Worm (Caenorhabditis elegans): ENCODE data around the gene bre-5.

bre-5 gene

ce11 chrIV:12032383-12032782, 18.6 kb downstream of the bre-5 start (continued):
- TF ChIP-seq ceh-32 (tag; optimal IDR thresholded peaks at IDR 0.05; ENCODE audit: poor library complexity) = no peak
- TF ChIP-seq nhr-42 (GFP tag; IDR thresholded peaks at IDR 0.05) = peak; percentile 66; the same call in 1 of the 2 replicates
- TF ChIP-seq zip-11 (GFP tag; IDR thresholded peaks at IDR 0.05) = no peak
- TF ChIP-seq Y105C5A.15 (GFP tag; IDR thresholded peaks at IDR 0.05) = no peak
- TF ChIP-seq pha-4 (GFP tag; IDR thresholded peaks at IDR 0.05) = peak; percentile 57; the same call in 1 of the 2 replicates
- no peak for TF ChIP-seq pha-4 (tag; optimal IDR thresholded peaks at IDR 0.05)
- no peak for TF ChIP-seq daf-12 (tag; optimal IDR thresholded peaks at IDR 0.05)
- peak; percentile 67 for TF ChIP-seq spr-1 (tag; optimal IDR thresholded peaks at IDR 0.05)
- peak; percentile 29 for TF ChIP-seq duxl-1 (tag; optimal IDR thresholded peaks at IDR 0.05; ENCODE audit: poor library complexity)
- TF ChIP-seq fkh-10 (GFP tag; optimal IDR thresholded peaks at IDR 0.05) = no peak
- TF ChIP-seq arid-1 (GFP tag; conservative IDR thresholded peaks at IDR 0.05) = no peak
- peak; percentile 99 for TF ChIP-seq dmd-6 (GFP tag; IDR thresholded peaks at IDR 0.05)
- no peak for TF ChIP-seq dmd-8 (GFP tag; IDR thresholded peaks at IDR 0.05)
- TF ChIP-seq nhr-41 (GFP tag; IDR thresholded peaks at IDR 0.05) = peak; percentile 20; the same call in 1 of the 2 replicates
- TF ChIP-seq F37D6.2 (tag; optimal IDR thresholded peaks at IDR 0.05) = peak; percentile 23
- TF ChIP-seq tag-97 (GFP tag; IDR thresholded peaks at IDR 0.05) = no peak
- TF ChIP-seq mes-2 (tag; optimal IDR thresholded peaks at IDR 0.05; ENCODE audit: poor library complexity, severe bottlenecking) = peak; percentile 74
- peak; percentile 84 to 90 for TF ChIP-seq lsy-2 (tag; optimal IDR thresholded peaks at IDR 0.05)
- TF ChIP-seq mxl-3 (GFP tag; optimal IDR thresholded peaks at IDR 0.05) = peak; percentile 91
- peak; percentile 100 for TF ChIP-seq hlh-11 (tag; optimal IDR thresholded peaks at IDR 0.05)
- TF ChIP-seq lir-3 (tag; optimal IDR thresholded peaks at IDR 0.05) = no peak
- peak; percentile 49 for TF ChIP-seq fos-1 (tag; optimal IDR thresholded peaks at IDR 0.05)
- peak; percentile 56 for TF ChIP-seq skn-1 (tag; optimal IDR thresholded peaks at IDR 0.05)
- TF ChIP-seq snpc-4 (tag; optimal IDR thresholded peaks at IDR 0.05) = no peak
- no peak for TF ChIP-seq ceh-44 (GFP tag; IDR thresholded peaks at IDR 0.05)
- TF ChIP-seq hlh-30 (tag; optimal IDR thresholded peaks at IDR 0.05; ENCODE audit: insufficient read depth) = peak; percentile 98
- peak; percentile 26; the same call in 1 of the 2 replicates for TF ChIP-seq ctbp-1 (GFP tag; IDR thresholded peaks at IDR 0.05)
- peak; percentile 93 for TF ChIP-seq hmg-1.1 (GFP tag; IDR thresholded peaks at IDR 0.05)
- TF ChIP-seq zfp-2 (tag; optimal IDR thresholded peaks at IDR 0.05) = no peak
- TF ChIP-seq Y48G9A.11 (GFP tag; IDR thresholded peaks at IDR 0.05) = no peak
- TF ChIP-seq lin-15B (tag; optimal IDR thresholded peaks at IDR 0.05) = no peak
- peak; percentile 48; the same call in 1 of the 2 replicates for TF ChIP-seq lin-1 (GFP tag; IDR thresholded peaks at IDR 0.05)
- TF ChIP-seq ces-1 (GFP tag; optimal IDR thresholded peaks at IDR 0.05) = no peak
- no peak for TF ChIP-seq ceh-82 (tag; optimal IDR thresholded peaks at IDR 0.05)
- TF ChIP-seq pqm-1 (tag; optimal IDR thresholded peaks at IDR 0.05) = peak; percentile 95
- peak; percentile 93 for TF ChIP-seq nhr-10 (tag; optimal IDR thresholded peaks at IDR 0.05)
- peak in 1 of 2 experiments; percentile 70 for TF ChIP-seq mdl-1 (tag; optimal IDR thresholded peaks at IDR 0.05)
- peak; percentile 89 for TF ChIP-seq nhr-28 (tag; optimal IDR thresholded peaks at IDR 0.05)
- peak; percentile 83 for TF ChIP-seq rbr-2 (tag; optimal IDR thresholded peaks at IDR 0.05)
- TF ChIP-seq dve-1 (tag; optimal IDR thresholded peaks at IDR 0.05; ENCODE audit: insufficient read depth) = peak; percentile 96
- TF ChIP-seq nhr-6 (tag; optimal IDR thresholded peaks at IDR 0.05) = peak; percentile 66
- TF ChIP-seq zag-1 (tag; optimal IDR thresholded peaks at IDR 0.05) = no peak
- no peak for TF ChIP-seq ceh-62 (tag; optimal IDR thresholded peaks at IDR 0.05)
- no peak for TF ChIP-seq ztf-11 (tag; optimal IDR thresholded peaks at IDR 0.05)
- 0 out of 2 replicates have a peak, but pooled peaks have one; percentile 46 for TF ChIP-seq dmd-9 (GFP tag; IDR thresholded peaks at IDR 0.05)
- TF ChIP-seq egl-43 (GFP tag; IDR thresholded peaks at IDR 0.05) = peak; percentile 71
- peak; percentile 24 for TF ChIP-seq nhr-111 (GFP tag; optimal IDR thresholded peaks at IDR 0.05)
- TF ChIP-seq lin-29 (GFP tag; IDR thresholded peaks at IDR 0.05) = no peak
- TF ChIP-seq ZK337.2 (GFP tag; IDR thresholded peaks at IDR 0.05) = no peak
- TF ChIP-seq F26F4.8 (GFP tag; conservative IDR thresholded peaks at IDR 0.05) = no peak
- peak; percentile 37 for TF ChIP-seq ama-1 (optimal IDR thresholded peaks at IDR 0.05)
- no peak for TF ChIP-seq madf-5 (GFP tag; IDR thresholded peaks at IDR 0.05)

All from whole organism, L4 larva.